Fruit fly (Drosophila melanogaster) whole organism, embryonic: ENCODE measurements around the gene eIF4G2.
A peak's percentile ranks its signal among the peaks of the same experiment; 100 is the strongest.

Source experiments
- Atf3 ChIP-seq: fragments of 200-800 bp; sonication (Bioruptor generic); optimal IDR thresholded peaks from 3 replicates; lab custom pipeline; 2016; ENCODE audit warnings: missing biosample characterization, missing genetic modification characterization
- Awh ChIP-seq: fragments of 200-800 bp; sonication (Bioruptor generic); IDR thresholded peaks from 2 replicates; pipeline ENCODE4, ENCODE4 v1.3.6; 2022; ENCODE audit warnings: missing biosample characterization, missing genetic modification characterization
- Bteb2 ChIP-seq: fragments of 200-800 bp; sonication (Bioruptor generic); optimal IDR thresholded peaks from 2 replicates; lab custom pipeline; 2016; ENCODE audit warnings: missing biosample characterization, missing genetic modification characterization
- CG10274 ChIP-seq: fragments of 200-800 bp; sonication (Bioruptor generic); optimal IDR thresholded peaks from 3 replicates; lab custom pipeline; 2017; ENCODE audit warnings: missing biosample characterization, mild to moderate bottlenecking, missing genetic modification characterization
- CG10431 ChIP-seq: fragments of 200-800 bp; sonication (Bioruptor generic); optimal IDR thresholded peaks from 3 replicates; lab custom pipeline; 2018; ENCODE audit warnings: missing biosample characterization, mild to moderate bottlenecking, missing genetic modification characterization
- CG11456 ChIP-seq: fragments of 200-800 bp; sonication (Bioruptor generic); IDR thresholded peaks from 3 replicates; pipeline ENCODE4 v1.3.6; 2022; ENCODE audit warnings: missing biosample characterization, missing genetic modification characterization
- CG1792 ChIP-seq: fragments of 200-800 bp; sonication (Bioruptor generic); optimal IDR thresholded peaks from 2 replicates; lab custom pipeline; 2016; ENCODE audit warnings: missing biosample characterization, missing genetic modification characterization
- CG18619 ChIP-seq: fragments of 200-800 bp; sonication (Bioruptor generic); optimal IDR thresholded peaks from 3 replicates; lab custom pipeline; 2017; ENCODE audit warnings: missing biosample characterization, mild to moderate bottlenecking, missing genetic modification characterization
- CG2875 ChIP-seq: fragments of 200-800 bp; sonication (Bioruptor generic); optimal IDR thresholded peaks from 2 replicates; lab custom pipeline; 2017; ENCODE audit warnings: missing biosample characterization, mild to moderate bottlenecking, missing genetic modification characterization, missing genetic modification reagents
- CG30403 ChIP-seq: fragments of 200-800 bp; sonication (Bioruptor generic); optimal IDR thresholded peaks from 3 replicates; lab custom pipeline; 2016; ENCODE audit warnings: missing biosample characterization, missing genetic modification characterization
- CG32767 ChIP-seq: fragments of 200-800 bp; sonication (Bioruptor generic); IDR thresholded peaks from 2 replicates; pipeline ENCODE4 v1.3.6; 2022; ENCODE audit warnings: missing biosample characterization, missing genetic modification characterization
- CG33557 ChIP-seq: fragments of 200-800 bp; sonication (Bioruptor generic); optimal IDR thresholded peaks from 2 replicates; lab custom pipeline; 2019; ENCODE audit warnings: missing biosample characterization, mild to moderate bottlenecking, missing genetic modification characterization, moderate library complexity
- CG3995 ChIP-seq: fragments of 200-800 bp; sonication (Bioruptor generic); optimal IDR thresholded peaks from 3 replicates; lab custom pipeline; 2016; ENCODE audit warnings: missing biosample characterization, missing genetic modification characterization
- CG8281 ChIP-seq: fragments of 200-800 bp; sonication (Bioruptor generic); optimal IDR thresholded peaks from 2 replicates; lab custom pipeline; 2018; ENCODE audit warnings: missing biosample characterization, mild to moderate bottlenecking, missing genetic modification characterization, moderate library complexity
- CG8290 ChIP-seq, 3 experiments: fragments of 200-800 bp; sonication (Bioruptor generic); optimal IDR thresholded peaks; 2 replicates each; lab custom pipeline; 2016 to 2019; ENCODE audit warnings: missing biosample characterization in 3 of 3, missing genetic modification characterization in 3 of 3, mild to moderate bottlenecking in 2 of 3, moderate library complexity in 1 of 3
- CG8765 ChIP-seq: fragments of 200-800 bp; sonication (Bioruptor generic); IDR thresholded peaks from 2 replicates; pipeline ENCODE4 v1.3.6; 2022; ENCODE audit warnings: missing biosample characterization, missing genetic modification characterization
- CHES-1-like ChIP-seq: fragments of 200-800 bp; sonication (Bioruptor generic); optimal IDR thresholded peaks from 2 replicates; lab custom pipeline; 2016; ENCODE audit warnings: missing biosample characterization, missing genetic modification characterization
- Chrac-16 ChIP-seq: fragments of 200-800 bp; sonication (Bioruptor generic); optimal IDR thresholded peaks from 3 replicates; lab custom pipeline; 2016; ENCODE audit warnings: missing biosample characterization, missing genetic modification characterization
- Dref ChIP-seq: fragments of 200-800 bp; sonication (Bioruptor generic); IDR thresholded peaks from 2 replicates; pipeline ENCODE4 v1.3.6; 2022; ENCODE audit warnings: missing biosample characterization, missing genetic modification characterization
- Hr78 ChIP-seq, 2 experiments: fragments of 200-800 bp in 1 of 2; fragments of >200 bp in 1 of 2; sonication (Bioruptor generic) in 1 of 2; optimal IDR thresholded peaks; 2 replicates each; lab custom pipeline; 2017 to 2019; ENCODE audit warnings: missing biosample characterization in 2 of 2, missing genetic modification characterization in 2 of 2, mild to moderate bottlenecking in 1 of 2, moderate library complexity in 1 of 2
- Jarid2 ChIP-seq: fragments of 200-800 bp; sonication (Bioruptor generic); optimal IDR thresholded peaks from 3 replicates; lab custom pipeline; 2017; ENCODE audit warnings: mild to moderate bottlenecking, missing biosample characterization, missing genetic modification reagents, missing genetic modification characterization
- Lpt ChIP-seq: fragments of >200 bp; optimal IDR thresholded peaks from 2 replicates; lab custom pipeline; 2018; ENCODE audit warnings: missing biosample characterization, missing genetic modification characterization
- Meics ChIP-seq: fragments of 200-800 bp; sonication (Bioruptor generic); optimal IDR thresholded peaks from 2 replicates; lab custom pipeline; 2017; ENCODE audit warnings: missing biosample characterization, mild to moderate bottlenecking, missing genetic modification characterization
- Myb ChIP-seq: fragments of 200-800 bp; sonication (Bioruptor generic); optimal IDR thresholded peaks from 2 replicates; lab custom pipeline; 2016; ENCODE audit warnings: missing biosample characterization, missing genetic modification characterization
- NC2α ChIP-seq: fragments of 200-800 bp; sonication (Bioruptor generic); optimal IDR thresholded peaks from 2 replicates; lab custom pipeline; 2016; ENCODE audit warnings: missing biosample characterization, missing genetic modification characterization
- NC2β ChIP-seq: fragments of 200-800 bp; sonication (Bioruptor generic); optimal IDR thresholded peaks from 2 replicates; lab custom pipeline; 2016; ENCODE audit warnings: missing biosample characterization, missing genetic modification characterization
- Neu2 ChIP-seq: fragments of 200-800 bp; sonication (Bioruptor generic); optimal IDR thresholded peaks from 3 replicates; lab custom pipeline; 2016; ENCODE audit warnings: missing biosample characterization, missing genetic modification characterization, borderline replicate concordance
- Optix ChIP-seq: fragments of 200-800 bp; sonication (Bioruptor generic); IDR thresholded peaks from 3 replicates; pipeline ENCODE4 v1.3.6; 2022; ENCODE audit warnings: missing biosample characterization, missing genetic modification characterization
- Pdp1 ChIP-seq, 2 experiments: fragments of 200-800 bp; sonication (Bioruptor generic); optimal IDR thresholded peaks; 3 replicates each; lab custom pipeline; 2016; ENCODE audit warnings: missing biosample characterization in 2 of 2, missing genetic modification characterization in 2 of 2, mild to moderate bottlenecking in 1 of 2, moderate library complexity in 1 of 2
- aop ChIP-seq: fragments of 200-800 bp; sonication (Bioruptor generic); IDR thresholded peaks from 2 replicates; pipeline ENCODE4 v1.3.6; 2022; ENCODE audit warnings: missing biosample characterization, missing genetic modification characterization
- cwo ChIP-seq: fragments of 200-800 bp; sonication (Bioruptor generic); optimal IDR thresholded peaks from 3 replicates; lab custom pipeline; 2017; ENCODE audit warnings: missing biosample characterization, missing genetic modification characterization, mild to moderate bottlenecking, moderate library complexity, missing genetic modification reagents
- dmrt11E ChIP-seq: fragments of 200-800 bp; sonication (Bioruptor generic); optimal IDR thresholded peaks from 3 replicates; lab custom pipeline; 2018; ENCODE audit warnings: missing biosample characterization, mild to moderate bottlenecking, missing genetic modification characterization, moderate library complexity
- fd102C ChIP-seq: fragments of 200-800 bp; sonication (Bioruptor generic); optimal IDR thresholded peaks from 2 replicates; lab custom pipeline; 2018; ENCODE audit warnings: missing biosample characterization, mild to moderate bottlenecking, missing genetic modification characterization, moderate library complexity
- fru ChIP-seq: fragments of >200 bp; optimal IDR thresholded peaks from 2 replicates; lab custom pipeline; 2017
- gcm ChIP-seq: fragments of 200-800 bp; sonication (Bioruptor generic); optimal IDR thresholded peaks from 2 replicates; lab custom pipeline; 2019; ENCODE audit warnings: missing biosample characterization, mild to moderate bottlenecking, missing genetic modification characterization, moderate library complexity
- gfzf ChIP-seq: fragments of 200-800 bp; sonication (Bioruptor generic); optimal IDR thresholded peaks from 2 replicates; lab custom pipeline; 2016; ENCODE audit warnings: missing biosample characterization, mild to moderate bottlenecking, missing genetic modification characterization, moderate library complexity
- hth ChIP-seq: fragments of >200 bp; optimal IDR thresholded peaks from 2 replicates; lab custom pipeline; 2017; ENCODE audit warnings: inconsistent platforms
- insv ChIP-seq, 2 experiments: fragments of 200-800 bp; sonication (Bioruptor generic); optimal IDR thresholded peaks; 3 replicates each; lab custom pipeline; 2016 to 2018; ENCODE audit warnings: missing biosample characterization in 2 of 2, missing genetic modification characterization in 2 of 2
- kah ChIP-seq: fragments of 200-800 bp; sonication (Bioruptor generic); optimal IDR thresholded peaks from 2 replicates; lab custom pipeline; 2018; ENCODE audit warnings: missing biosample characterization, mild to moderate bottlenecking, missing genetic modification characterization
- klu ChIP-seq: fragments of 200-800 bp; sonication (Bioruptor generic); IDR thresholded peaks from 2 replicates; pipeline ENCODE4 v1.3.6; 2022; ENCODE audit warnings: missing biosample characterization, missing genetic modification characterization
- maf-S ChIP-seq: fragments of 200-800 bp; sonication (Bioruptor generic); optimal IDR thresholded peaks from 2 replicates; lab custom pipeline; 2016; ENCODE audit warnings: missing biosample characterization, missing genetic modification characterization
- nau ChIP-seq: fragments of 200-800 bp; sonication (Bioruptor generic); optimal IDR thresholded peaks from 3 replicates; lab custom pipeline; 2017; ENCODE audit warnings: missing biosample characterization, mild to moderate bottlenecking, missing genetic modification characterization, missing genetic modification reagents
- org-1 ChIP-seq: fragments of 200-800 bp; sonication (Bioruptor generic); optimal IDR thresholded peaks from 2 replicates; lab custom pipeline; 2017; ENCODE audit warnings: missing biosample characterization, missing genetic modification characterization
- pho ChIP-seq: fragments of 200-800 bp; sonication (Bioruptor generic); optimal IDR thresholded peaks from 2 replicates; lab custom pipeline; 2016; ENCODE audit warnings: missing biosample characterization, missing genetic modification characterization
- pita ChIP-seq: fragments of 200-800 bp; sonication (Bioruptor generic); optimal IDR thresholded peaks from 2 replicates; lab custom pipeline; 2017; ENCODE audit warnings: missing biosample characterization, mild to moderate bottlenecking, missing genetic modification characterization
- scrt ChIP-seq: fragments of 200-800 bp; sonication (Bioruptor generic); optimal IDR thresholded peaks from 2 replicates; lab custom pipeline; 2018; ENCODE audit warnings: missing biosample characterization, mild to moderate bottlenecking, missing genetic modification characterization, moderate library complexity
- slp2 ChIP-seq: fragments of 200-800 bp; sonication (Bioruptor generic); optimal IDR thresholded peaks from 2 replicates; lab custom pipeline; 2016; ENCODE audit warnings: missing biosample characterization, missing genetic modification characterization
- stwl ChIP-seq: fragments of 200-800 bp; sonication (Bioruptor generic); optimal IDR thresholded peaks from 3 replicates; lab custom pipeline; 2018; ENCODE audit warnings: missing biosample characterization, mild to moderate bottlenecking, missing genetic modification characterization, moderate library complexity
- tna ChIP-seq: fragments of 200-800 bp; sonication (Bioruptor generic); IDR thresholded peaks from 2 replicates; pipeline ENCODE4 v1.3.6; 2022; ENCODE audit warnings: missing biosample characterization, missing genetic modification characterization; ENCODE audit not compliant: partially characterized antibody
- usp ChIP-seq: fragments of >200 bp; optimal IDR thresholded peaks from 2 replicates; lab custom pipeline; 2017; ENCODE audit warnings: missing biosample characterization, missing genetic modification characterization
- yki ChIP-seq: fragments of >200 bp; optimal IDR thresholded peaks from 3 replicates; lab custom pipeline; 2018

eIF4G2 gene

DNA sequence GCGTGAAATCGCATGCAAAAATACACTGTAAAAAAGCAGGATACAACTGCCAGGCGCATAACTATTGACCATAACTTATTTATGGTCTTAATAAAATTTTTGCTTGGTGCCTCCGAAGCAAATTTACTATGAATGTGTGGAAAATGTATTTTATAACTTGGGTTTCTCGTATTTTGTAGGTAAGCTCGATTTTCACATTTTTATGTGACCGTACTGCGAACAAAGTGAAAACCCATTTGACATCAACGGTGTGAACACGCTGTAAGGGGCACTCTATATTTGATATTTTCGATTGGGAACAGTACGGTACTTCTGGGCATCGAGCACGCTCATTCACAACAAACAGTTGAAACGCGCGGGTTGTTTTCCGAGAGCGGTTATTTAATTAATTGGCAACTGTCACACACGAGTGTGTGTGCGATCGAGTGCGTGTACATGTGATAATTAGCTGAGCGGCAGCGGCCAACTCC is 37.5 kb downstream of the eIF4G2 start, which contains the start of the genes Nup98-96 and mbc (continued):
- peak; percentile 97 for TF ChIP-seq Jarid2 (GFP tag; lab: Kevin White, UChicago)
- TF ChIP-seq Hr78 (GFP tag; optimal IDR thresholded peaks at IDR 0.05; lab: Kevin White, UChicago): no peak
- TF ChIP-seq org-1 (GFP tag; lab: Kevin White, UChicago): peak; percentile 30
- TF ChIP-seq fd102C (GFP tag; lab: Kevin White, UChicago): peak; percentile 10
- TF ChIP-seq Atf3 (GFP tag; lab: Kevin White, UChicago): peak; percentile 89
- TF ChIP-seq dmrt11E (tag; lab: Kevin White, UChicago): peak; percentile 83
- peak; percentile 44 for TF ChIP-seq Dref (GFP tag; lab: Robert Waterston, UW)
- peak; percentile 44 for TF ChIP-seq kah (GFP tag; lab: Kevin White, UChicago)
- peak; percentile 38 for TF ChIP-seq CG2875 (GFP tag; lab: Kevin White, UChicago)
- peak; percentile 82 for TF ChIP-seq Bteb2 (GFP tag; lab: Kevin White, UChicago)
- peak; percentile 63 for TF ChIP-seq CG33557 (GFP tag; lab: Kevin White, UChicago)
- no peak for TF ChIP-seq hth (lab: Kevin White, UChicago)
- TF ChIP-seq cwo (GFP tag; lab: Kevin White, UChicago): peak; percentile 43
- TF ChIP-seq yki (lab: Kevin White, UChicago): no peak
- peak; percentile 94 for TF ChIP-seq CHES-1-like (GFP tag; lab: Kevin White, UChicago)
- 0 out of 2 replicates have a peak, but pooled peaks have one; percentile 17 for TF ChIP-seq Awh (GFP tag; lab: Robert Waterston, UW)
- TF ChIP-seq Chrac-16 (GFP tag; lab: Kevin White, UChicago): peak; percentile 91
- TF ChIP-seq insv (GFP tag; optimal IDR thresholded peaks at IDR 0.05; lab: Kevin White, UChicago): peak in 1 of 2 experiments; percentile 62
- TF ChIP-seq maf-S (GFP tag; lab: Kevin White, UChicago): peak; percentile 90
- TF ChIP-seq CG11456 (GFP tag; lab: Robert Waterston, UW): peak; percentile 88
- peak; percentile 34 for TF ChIP-seq gcm (GFP tag; lab: Kevin White, UChicago)
- TF ChIP-seq CG3995: peak; percentile 83
- peak; percentile 50 for TF ChIP-seq CG8281 (tag; lab: Kevin White, UChicago)
- peak; percentile 74 for TF ChIP-seq Neu2
- peak; percentile 90 to 94 for TF ChIP-seq Pdp1 (GFP tag; optimal IDR thresholded peaks at IDR 0.05; lab: Kevin White, UChicago)
- TF ChIP-seq slp2: peak; percentile 90
- TF ChIP-seq stwl (tag; lab: Kevin White, UChicago): peak; percentile 80
- no peak for TF ChIP-seq aop
- TF ChIP-seq klu (GFP tag; lab: Robert Waterston, UW): peak; percentile 85
- peak; percentile 84 for TF ChIP-seq CG8765 (GFP tag; lab: Robert Waterston, UW)
- peak; percentile 57; the same call in 1 of the 2 replicates for TF ChIP-seq CG32767 (GFP tag; lab: Robert Waterston, UW)
- TF ChIP-seq usp (GFP tag; lab: Kevin White, UChicago): no peak
- peak; percentile 2 for TF ChIP-seq CG10274 (GFP tag; lab: Kevin White, UChicago)
- TF ChIP-seq pho (GFP tag; lab: Kevin White, UChicago): peak; percentile 95
- peak; percentile 88 for TF ChIP-seq CG1792 (GFP tag; lab: Kevin White, UChicago)
- peak; percentile 99 for TF ChIP-seq gfzf (GFP tag; lab: Kevin White, UChicago)
- TF ChIP-seq Lpt (GFP tag; lab: Kevin White, UChicago): no peak
- peak; percentile 87 for TF ChIP-seq Optix (GFP tag; lab: Robert Waterston, UW)
- TF ChIP-seq scrt (GFP tag; lab: Kevin White, UChicago): peak; percentile 64
- TF ChIP-seq NC2β (GFP tag; lab: Kevin White, UChicago): peak; percentile 82
- no peak for TF ChIP-seq nau (GFP tag; lab: Kevin White, UChicago)
- no peak for TF ChIP-seq fru
- no peak for TF ChIP-seq tna (GFP tag; lab: Robert Waterston, UW)
- TF ChIP-seq CG30403: peak; percentile 94
- peak; percentile 81 for TF ChIP-seq CG18619
- TF ChIP-seq CG10431 (GFP tag; lab: Kevin White, UChicago): no peak
- peak; percentile 83 for TF ChIP-seq NC2α (GFP tag; lab: Kevin White, UChicago)
- peak; percentile 90 for TF ChIP-seq CG8290 (GFP tag; optimal IDR thresholded peaks at IDR 0.05; lab: Kevin White, UChicago)
- peak; percentile 71 to 73 for TF ChIP-seq CG8290 (tag; optimal IDR thresholded peaks at IDR 0.05; lab: Kevin White, UChicago)
- TF ChIP-seq Meics: peak; percentile 79
- no peak for TF ChIP-seq pita
- peak; percentile 79 for TF ChIP-seq Myb (GFP tag; lab: Kevin White, UChicago)
